Fruit fly (Drosophila melanogaster) whole organism, embryonic: ENCODE results near the gene CG42541.
A peak's percentile ranks its signal among the peaks of the same experiment; 100 is the strongest.

Source experiments
- Atf3 ChIP-seq: fragments of 200-800 bp; sonication (Bioruptor generic); optimal IDR thresholded peaks from 3 replicates; lab custom pipeline; 2016; ENCODE audit warnings: missing biosample characterization, missing genetic modification characterization
- CG10366 ChIP-seq: fragments of 200-800 bp; sonication (Bioruptor generic); IDR thresholded peaks from 2 replicates; pipeline ENCODE4 v1.3.6; 2022; ENCODE audit warnings: missing biosample characterization, missing genetic modification characterization
- CG14441 ChIP-seq: fragments of 200-800 bp; sonication (Bioruptor generic); IDR thresholded peaks from 2 replicates; pipeline ENCODE4 v1.3.6; 2022; ENCODE audit warnings: missing biosample characterization, missing genetic modification characterization
- CG14965 ChIP-seq: fragments of 200-800 bp; sonication (Bioruptor generic); optimal IDR thresholded peaks from 2 replicates; lab custom pipeline; 2016; ENCODE audit warnings: missing biosample characterization, missing genetic modification characterization, borderline replicate concordance
- CG1529 ChIP-seq: fragments of 200-800 bp; sonication (Bioruptor generic); optimal IDR thresholded peaks from 3 replicates; lab custom pipeline; 2018; ENCODE audit warnings: missing biosample characterization, missing genetic modification characterization
- CG15479 ChIP-seq: fragments of 200-800 bp; sonication (Bioruptor generic); optimal IDR thresholded peaks from 3 replicates; lab custom pipeline; 2019; ENCODE audit warnings: missing biosample characterization, mild to moderate bottlenecking, missing genetic modification characterization, moderate library complexity
- CG16863 ChIP-seq: fragments of 200-800 bp; sonication (Bioruptor generic); optimal IDR thresholded peaks from 3 replicates; lab custom pipeline; 2016; ENCODE audit warnings: missing biosample characterization, missing genetic modification characterization
- CG17328 ChIP-seq: fragments of 200-800 bp; sonication (Bioruptor generic); IDR thresholded peaks from 2 replicates; pipeline ENCODE4 v1.3.6; 2022; ENCODE audit warnings: missing biosample characterization, missing genetic modification characterization
- CG17829 ChIP-seq: fragments of 200-800 bp; optimal IDR thresholded peaks from 2 replicates; lab custom pipeline; 2019; ENCODE audit warnings: missing biosample characterization, mild to moderate bottlenecking, missing genetic modification characterization, moderate library complexity
- CG17912 ChIP-seq: fragments of 200-800 bp; sonication (Bioruptor generic); optimal IDR thresholded peaks from 2 replicates; lab custom pipeline; 2018; ENCODE audit warnings: missing biosample characterization, mild to moderate bottlenecking, missing genetic modification characterization
- CG31388 ChIP-seq: fragments of 200-800 bp; sonication (Bioruptor generic); optimal IDR thresholded peaks from 2 replicates; lab custom pipeline; 2016; ENCODE audit warnings: missing biosample characterization, missing genetic modification characterization
- CG34376 ChIP-seq: fragments of 200-800 bp; sonication (Bioruptor generic); optimal IDR thresholded peaks from 2 replicates; lab custom pipeline; 2018; ENCODE audit warnings: missing biosample characterization, mild to moderate bottlenecking, missing genetic modification characterization
- CG4707 ChIP-seq: fragments of 200-800 bp; sonication (Bioruptor generic); optimal IDR thresholded peaks from 2 replicates; lab custom pipeline; 2018; ENCODE audit warnings: missing biosample characterization, mild to moderate bottlenecking, missing genetic modification characterization, moderate library complexity
- CG5180 ChIP-seq: fragments of 200-800 bp; sonication (Bioruptor generic); optimal IDR thresholded peaks from 3 replicates; lab custom pipeline; 2017; ENCODE audit warnings: missing biosample characterization, missing genetic modification characterization, mild to moderate bottlenecking, moderate library complexity, missing genetic modification reagents
- CG6791 ChIP-seq: fragments of 200-800 bp; sonication (Bioruptor generic); IDR thresholded peaks from 3 replicates; pipeline ENCODE4 v1.3.6; 2022; ENCODE audit warnings: missing biosample characterization, missing genetic modification characterization; ENCODE audit not compliant: partially characterized antibody
- CG7357 ChIP-seq: fragments of 200-800 bp; sonication (Bioruptor generic); IDR thresholded peaks from 3 replicates; pipeline ENCODE4 v1.3.6; 2022; ENCODE audit warnings: missing biosample characterization, missing genetic modification characterization
- CG7928 ChIP-seq: fragments of 200-800 bp; sonication (Bioruptor generic); optimal IDR thresholded peaks from 2 replicates; lab custom pipeline; 2017; ENCODE audit warnings: missing biosample characterization, mild to moderate bottlenecking, missing genetic modification characterization
- CG8478 ChIP-seq: fragments of >200 bp; optimal IDR thresholded peaks from 2 replicates; lab custom pipeline; 2018
- CG9817 ChIP-seq: fragments of 200-800 bp; sonication (Bioruptor generic); optimal IDR thresholded peaks from 2 replicates; lab custom pipeline; 2018; ENCODE audit warnings: missing biosample characterization, mild to moderate bottlenecking, missing genetic modification characterization, moderate library complexity
- D19B ChIP-seq: fragments of 200-800 bp; sonication (Bioruptor generic); optimal IDR thresholded peaks from 2 replicates; lab custom pipeline; 2017; ENCODE audit warnings: missing biosample characterization, mild to moderate bottlenecking, missing genetic modification characterization
- Doc2 ChIP-seq: fragments of 200-800 bp; sonication (Bioruptor generic); IDR thresholded peaks from 2 replicates; pipeline ENCODE4 v1.3.6; 2022; ENCODE audit warnings: missing biosample characterization, missing genetic modification characterization
- ERR ChIP-seq: fragments of 200-800 bp; sonication (Bioruptor generic); optimal IDR thresholded peaks from 2 replicates; lab custom pipeline; 2016; ENCODE audit warnings: missing biosample characterization, missing genetic modification characterization
- Hr3 ChIP-seq: fragments of 200-800 bp; sonication (Bioruptor generic); optimal IDR thresholded peaks from 3 replicates; lab custom pipeline; 2016; ENCODE audit warnings: missing biosample characterization, missing genetic modification characterization
- Mes4 ChIP-seq: fragments of 200-800 bp; sonication (Bioruptor generic); optimal IDR thresholded peaks from 2 replicates; lab custom pipeline; 2016; ENCODE audit warnings: missing biosample characterization, missing genetic modification characterization
- NC2α ChIP-seq: fragments of 200-800 bp; sonication (Bioruptor generic); optimal IDR thresholded peaks from 2 replicates; lab custom pipeline; 2016; ENCODE audit warnings: missing biosample characterization, missing genetic modification characterization
- Nf-YB ChIP-seq: fragments of 200-800 bp; sonication (Bioruptor generic); optimal IDR thresholded peaks from 3 replicates; lab custom pipeline; 2019; ENCODE audit warnings: missing biosample characterization, mild to moderate bottlenecking, missing genetic modification characterization, moderate library complexity
- Poxn ChIP-seq: fragments of 200-800 bp; sonication (Bioruptor generic); IDR thresholded peaks from 2 replicates; pipeline ENCODE4 v1.3.6; 2022; ENCODE audit warnings: missing biosample characterization, missing genetic modification characterization
- Taf1 ChIP-seq: fragments of 200-800 bp; sonication (Bioruptor generic); IDR thresholded peaks from 2 replicates; pipeline ENCODE4 v1.3.6; 2022; ENCODE audit warnings: missing biosample characterization, missing genetic modification characterization
- Xbp1 ChIP-seq: fragments of 200-800 bp; sonication (Bioruptor generic); optimal IDR thresholded peaks from 3 replicates; lab custom pipeline; 2016; ENCODE audit warnings: missing biosample characterization, mild to moderate bottlenecking, missing genetic modification characterization
- YL-1 ChIP-seq: fragments of 200-800 bp; sonication (Bioruptor generic); optimal IDR thresholded peaks from 3 replicates; lab custom pipeline; 2017; ENCODE audit warnings: missing biosample characterization, mild to moderate bottlenecking, missing genetic modification characterization
- al ChIP-seq: fragments of 200-800 bp; sonication (Bioruptor generic); IDR thresholded peaks from 2 replicates; pipeline ENCODE4 v1.3.6; 2022; ENCODE audit warnings: missing biosample characterization, missing genetic modification characterization
- amos ChIP-seq: fragments of 200-800 bp; sonication (Bioruptor generic); IDR thresholded peaks from 2 replicates; pipeline ENCODE4 v1.3.6; 2022; ENCODE audit warnings: missing biosample characterization, missing genetic modification characterization; ENCODE audit not compliant: partially characterized antibody
- bigmax ChIP-seq: fragments of 200-800 bp; sonication (Bioruptor generic); optimal IDR thresholded peaks from 2 replicates; lab custom pipeline; 2018; ENCODE audit warnings: missing biosample characterization, mild to moderate bottlenecking, missing genetic modification characterization
- bsh ChIP-seq, 2 experiments: fragments of 200-800 bp; sonication (Bioruptor generic); optimal IDR thresholded peaks; 2 replicates each; lab custom pipeline; 2017 to 2018; ENCODE audit warnings: mild to moderate bottlenecking in 2 of 2, missing biosample characterization in 2 of 2, missing genetic modification characterization in 2 of 2, moderate library complexity in 1 of 2
- caup ChIP-seq: fragments of 200-800 bp; sonication (Bioruptor generic); optimal IDR thresholded peaks from 3 replicates; lab custom pipeline; 2017; ENCODE audit warnings: missing biosample characterization, mild to moderate bottlenecking, missing genetic modification characterization, moderate library complexity; ENCODE audit not compliant: severe bottlenecking
- crc ChIP-seq: fragments of 200-800 bp; sonication (Bioruptor generic); optimal IDR thresholded peaks from 2 replicates; lab custom pipeline; 2016; ENCODE audit warnings: missing biosample characterization, missing genetic modification characterization
- emc ChIP-seq: fragments of 200-800 bp; sonication (Bioruptor generic); optimal IDR thresholded peaks from 2 replicates; lab custom pipeline; 2016; ENCODE audit warnings: missing biosample characterization, missing genetic modification characterization
- gt ChIP-seq: fragments of 200-800 bp; sonication (Bioruptor generic); IDR thresholded peaks from 2 replicates; pipeline ENCODE4 v1.3.6; 2022; ENCODE audit warnings: missing biosample characterization, missing genetic modification characterization
- kay ChIP-seq: fragments of 200-800 bp; sonication (Bioruptor generic); optimal IDR thresholded peaks from 2 replicates; lab custom pipeline; 2016; ENCODE audit warnings: missing biosample characterization, missing genetic modification characterization
- peb ChIP-seq: fragments of 200-800 bp; sonication (Bioruptor generic); IDR thresholded peaks from 2 replicates; pipeline ENCODE4 v1.3.6; 2022; ENCODE audit warnings: missing biosample characterization, missing genetic modification characterization
- pzg ChIP-seq: fragments of 200-800 bp; sonication (Bioruptor generic); optimal IDR thresholded peaks from 3 replicates; lab custom pipeline; 2018; ENCODE audit warnings: missing biosample characterization, mild to moderate bottlenecking, missing genetic modification characterization, moderate library complexity
- scrt ChIP-seq: fragments of 200-800 bp; sonication (Bioruptor generic); optimal IDR thresholded peaks from 2 replicates; lab custom pipeline; 2018; ENCODE audit warnings: missing biosample characterization, mild to moderate bottlenecking, missing genetic modification characterization, moderate library complexity
- sr ChIP-seq: fragments of 200-800 bp; sonication (Bioruptor generic); IDR thresholded peaks from 3 replicates; pipeline ENCODE4 v1.3.6; 2022; ENCODE audit warnings: missing biosample characterization, missing genetic modification characterization
- ssp ChIP-seq: fragments of 200-800 bp; sonication (Bioruptor generic); IDR thresholded peaks from 2 replicates; pipeline ENCODE4 v1.3.6; 2022; ENCODE audit warnings: missing biosample characterization, missing genetic modification characterization
- stc ChIP-seq: fragments of 200-800 bp; sonication (Bioruptor generic); IDR thresholded peaks from 2 replicates; pipeline ENCODE4 v1.3.6; 2022; ENCODE audit warnings: missing biosample characterization, missing genetic modification characterization
- trem ChIP-seq: fragments of 200-800 bp; optimal IDR thresholded peaks from 3 replicates; lab custom pipeline; 2019; ENCODE audit warnings: missing biosample characterization, mild to moderate bottlenecking, missing genetic modification characterization, moderate library complexity
- twi ChIP-seq: fragments of 200-800 bp; optimal IDR thresholded peaks from 2 replicates; lab custom pipeline; 2019; ENCODE audit warnings: missing biosample characterization, mild to moderate bottlenecking, missing genetic modification characterization, moderate library complexity
- usp ChIP-seq: fragments of >200 bp; optimal IDR thresholded peaks from 2 replicates; lab custom pipeline; 2017; ENCODE audit warnings: missing biosample characterization, missing genetic modification characterization
- vfl ChIP-seq: fragments of 200-800 bp; sonication (Bioruptor generic); optimal IDR thresholded peaks from 2 replicates; lab custom pipeline; 2016; ENCODE audit warnings: missing biosample characterization, missing genetic modification characterization
- wor ChIP-seq: fragments of 200-800 bp; sonication (Bioruptor generic); IDR thresholded peaks from 2 replicates; pipeline ENCODE4 v1.3.6; 2022; ENCODE audit warnings: missing biosample characterization, missing genetic modification characterization
- z ChIP-seq: fragments of 200-800 bp; sonication (Bioruptor generic); IDR thresholded peaks from 3 replicates; pipeline ENCODE4 v1.3.6; 2022; ENCODE audit warnings: missing biosample characterization, missing genetic modification characterization

CG42541 gene

dm6 chrX:3845340-3846161 is 84.8 kb downstream of the CG42541 start (continued):
- TF ChIP-seq CG7357 (no peak), CG17328 (no peak), gt (GFP tag; lab: Robert Waterston, UW) (no peak), CG34376 (GFP tag; lab: Kevin White, UChicago) (peak; percentile 52), Taf1 (GFP tag; lab: Robert Waterston, UW) (no peak), al (no peak), Mes4 (no peak), trem (tag; lab: Kevin White, UChicago) (no peak), bsh (GFP tag; optimal IDR thresholded peaks at IDR 0.05; lab: Kevin White, UChicago) (peak; percentile 26 to 28), z (GFP tag; lab: Robert Waterston, UW) (0 out of 3 replicates have a peak, but pooled peaks have one; percentile 41), sr (no peak), CG9817 (no peak), vfl (no peak), caup (GFP tag; lab: Kevin White, UChicago) (peak; percentile 31), CG8478 (lab: Kevin White, UChicago) (no peak), NC2α (GFP tag; lab: Kevin White, UChicago) (no peak), peb (GFP tag; lab: Robert Waterston, UW) (no peak), Xbp1 (no peak), amos (GFP tag; lab: Robert Waterston, UW) (no peak), CG17829 (tag; lab: Kevin White, UChicago) (no peak), CG1529 (GFP tag; lab: Kevin White, UChicago) (no peak), Hr3 (GFP tag; lab: Kevin White, UChicago) (no peak), CG14441 (GFP tag; lab: Robert Waterston, UW) (no peak), D19B (GFP tag; lab: Kevin White, UChicago) (no peak), scrt (GFP tag; lab: Kevin White, UChicago) (no peak), stc (GFP tag; lab: Robert Waterston, UW) (no peak), CG5180 (GFP tag; lab: Kevin White, UChicago) (peak; percentile 2), CG31388 (GFP tag; lab: Kevin White, UChicago) (no peak), crc (GFP tag; lab: Kevin White, UChicago) (no peak), CG7928 (GFP tag; lab: Kevin White, UChicago) (no peak), emc (GFP tag; lab: Kevin White, UChicago) (no peak), CG15479 (peak; percentile 15), CG14965 (GFP tag; lab: Kevin White, UChicago) (no peak), kay (no peak), CG16863 (GFP tag; lab: Kevin White, UChicago) (peak; percentile 3), CG17912 (no peak), Nf-YB (GFP tag; lab: Kevin White, UChicago) (no peak), twi (tag; lab: Kevin White, UChicago) (no peak), pzg (GFP tag; lab: Kevin White, UChicago) (no peak), Doc2 (GFP tag; lab: Robert Waterston, UW) (no peak), CG10366 (GFP tag; lab: Robert Waterston, UW) (no peak), CG4707 (GFP tag; lab: Kevin White, UChicago) (no peak), YL-1 (GFP tag; lab: Kevin White, UChicago) (peak; percentile 3), usp (GFP tag; lab: Kevin White, UChicago) (no peak), bigmax (GFP tag; lab: Kevin White, UChicago) (peak; percentile 33), Poxn (GFP tag; lab: Robert Waterston, UW) (no peak), wor (GFP tag; lab: Robert Waterston, UW) (no peak), ssp (GFP tag; lab: Robert Waterston, UW) (no peak), CG6791 (GFP tag; lab: Robert Waterston, UW) (no peak), Atf3 (GFP tag; lab: Kevin White, UChicago) (no peak), ERR (GFP tag; lab: Kevin White, UChicago) (no peak)
